In the genomic region with DNA sequence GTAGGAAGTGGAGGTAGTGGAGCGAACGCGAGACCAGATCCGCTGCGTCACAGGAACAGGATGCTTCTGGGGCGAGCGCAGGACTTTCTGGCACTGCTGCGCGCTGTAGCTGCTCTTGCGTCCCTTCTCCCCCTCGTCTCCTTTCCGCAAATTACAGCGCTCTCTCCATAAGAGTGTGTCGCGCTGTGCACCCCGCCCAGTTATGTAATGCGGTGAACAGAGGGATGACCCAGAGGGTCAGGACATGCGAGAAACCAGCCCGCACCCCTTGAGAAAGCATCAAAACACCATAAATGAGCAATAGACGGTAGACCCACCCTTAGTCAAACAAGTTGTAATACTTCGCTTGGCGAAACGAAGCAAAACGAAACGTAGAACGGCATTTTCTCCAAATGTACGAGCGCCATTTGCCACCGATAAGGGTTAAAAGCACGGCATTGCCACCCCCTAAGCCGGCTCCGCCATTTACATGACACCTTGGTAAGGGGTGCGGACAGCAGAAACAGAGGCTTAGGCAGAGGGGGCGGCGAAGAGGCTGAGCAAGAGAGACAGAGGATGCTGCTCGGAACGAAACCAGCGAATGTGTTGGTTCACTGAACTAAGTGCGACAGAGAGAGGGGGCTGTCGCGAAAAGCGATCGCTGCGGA, we compare ENCODE assay signal across 3 fruit fly cellular contexts.
TF ChIP-seq lines count a peak whose summit lies in the region.

No protein-coding gene starts in this region.

- no peak for TF ChIP-seq CTCF in whole organism, embryonic (GFP tag; optimal IDR thresholded peaks at IDR 0.05; lab: Kevin White, UChicago)

TF ChIP-seq in whole organism, embryonic, 481 proteins besides CTCF, POLR2A, EP300 and RAD21 (continues in another document):
- TF ChIP-seq Nf-YB (GFP tag; optimal IDR thresholded peaks at IDR 0.05; lab: Kevin White, UChicago) (peak; percentile 12), nmo (GFP tag; optimal IDR thresholded peaks at IDR 0.05; lab: Kevin White, UChicago) (no peak), Six4 (GFP tag; optimal IDR thresholded peaks at IDR 0.05; lab: Kevin White, UChicago) (no peak), Nf-YC (tag; optimal IDR thresholded peaks at IDR 0.05; lab: Kevin White, UChicago) (peak; percentile 82), CG11504 (tag; optimal IDR thresholded peaks at IDR 0.05; lab: Kevin White, UChicago) (no peak), dan (GFP tag; IDR thresholded peaks at IDR 0.05; lab: Robert Waterston, UW) (no peak), Rfx (GFP tag; IDR thresholded peaks at IDR 0.05; lab: Robert Waterston, UW) (no peak), H2.0 (GFP tag; IDR thresholded peaks at IDR 0.05; lab: Robert Waterston, UW) (no peak), tup (GFP tag; optimal IDR thresholded peaks at IDR 0.05; lab: Kevin White, UChicago) (no peak), oc (tag; optimal IDR thresholded peaks at IDR 0.05; lab: Kevin White, UChicago) (no peak), sc (optimal IDR thresholded peaks at IDR 0.05; lab: Kevin White, UChicago) (no peak), sc (GFP tag; optimal IDR thresholded peaks at IDR 0.05; lab: Kevin White, UChicago) (no peak), Dll (GFP tag; IDR thresholded peaks at IDR 0.05; lab: Robert Waterston, UW; ENCODE audit: partially characterized antibody) (no peak), CG2889 (GFP tag; IDR thresholded peaks at IDR 0.05; lab: Robert Waterston, UW) (no peak), slbo (GFP tag; IDR thresholded peaks at IDR 0.05; lab: Robert Waterston, UW) (no peak), CG15601 (tag; optimal IDR thresholded peaks at IDR 0.05; lab: Kevin White, UChicago) (no peak), CG12104 (GFP tag; optimal IDR thresholded peaks at IDR 0.05; lab: Kevin White, UChicago) (no peak), CG4730 (GFP tag; IDR thresholded peaks at IDR 0.05; lab: Robert Waterston, UW) (no peak), CG10274 (GFP tag; optimal IDR thresholded peaks at IDR 0.05; lab: Kevin White, UChicago) (no peak), Hr39 (optimal IDR thresholded peaks at IDR 0.05; lab: Kevin White, UChicago) (no peak), CG18599 (GFP tag; optimal IDR thresholded peaks at IDR 0.05; lab: Kevin White, UChicago) (no peak), Med (GFP tag; lab: Kevin White, UChicago) (peak; percentile 43), Deaf1 (tag; optimal IDR thresholded peaks at IDR 0.05; lab: Kevin White, UChicago) (peak; percentile 78), bab2 (GFP tag; optimal IDR thresholded peaks at IDR 0.05; lab: Kevin White, UChicago) (no peak), hbn (GFP tag; IDR thresholded peaks at IDR 0.05; lab: Robert Waterston, UW; ENCODE audit: partially characterized antibody) (0 out of 2 replicates have a peak, but pooled peaks have one; percentile 13), crc (GFP tag; optimal IDR thresholded peaks at IDR 0.05; lab: Kevin White, UChicago) (no peak), seq (GFP tag; IDR thresholded peaks at IDR 0.05; lab: Robert Waterston, UW) (peak; percentile 80; the same call in 1 of the 2 replicates), sens (GFP tag; lab: Kevin White, UChicago) (peak; percentile 57), Adf1 (GFP tag; IDR thresholded peaks at IDR 0.05; lab: Robert Waterston, UW) (peak; percentile 13; the same call in 1 of the 2 replicates)

TF ChIP-seq in whole organism, prepupa, 60 proteins besides CTCF, POLR2A, EP300 and RAD21:
- no peak for TF ChIP-seq Hr4 (GFP tag; optimal IDR thresholded peaks at IDR 0.05; lab: Kevin White, UChicago)
- TF ChIP-seq Gug (GFP tag; IDR thresholded peaks at IDR 0.05; lab: Robert Waterston, UW) = no peak
- peak; percentile 12 for TF ChIP-seq vri (GFP tag; optimal IDR thresholded peaks at IDR 0.05; lab: Kevin White, UChicago)
- TF ChIP-seq ss (GFP tag; optimal IDR thresholded peaks at IDR 0.05; lab: Kevin White, UChicago) = peak in 1 of 2 experiments; percentile 7
- TF ChIP-seq Ets21C (GFP tag; optimal IDR thresholded peaks at IDR 0.05; lab: Kevin White, UChicago) = no peak
- no peak for TF ChIP-seq CG7368 (GFP tag; optimal IDR thresholded peaks at IDR 0.05; lab: Kevin White, UChicago)
- peak; percentile 50 for TF ChIP-seq Eip78C (GFP tag; lab: Kevin White, UChicago)

TF ChIP-seq in whole organism, pupa, 21 proteins besides CTCF, POLR2A, EP300 and RAD21:
- TF ChIP-seq EcR (GFP tag; optimal IDR thresholded peaks at IDR 0.05; lab: Kevin White, UChicago) (peak; percentile 33), Pif1B (GFP tag; optimal IDR thresholded peaks at IDR 0.05; lab: Kevin White, UChicago) (no peak)
